Worm (Caenorhabditis elegans): Measurements from ENCODE around the gene Y51A2D.21.

The Y51A2D.21 gene

ce11 chrV:18581393-18582113 lies 9.9 kb downstream of the Y51A2D.21 start:
- TF ChIP-seq unc-62 (GFP tag; optimal IDR thresholded peaks at IDR 0.05) = no peak

DNA sequence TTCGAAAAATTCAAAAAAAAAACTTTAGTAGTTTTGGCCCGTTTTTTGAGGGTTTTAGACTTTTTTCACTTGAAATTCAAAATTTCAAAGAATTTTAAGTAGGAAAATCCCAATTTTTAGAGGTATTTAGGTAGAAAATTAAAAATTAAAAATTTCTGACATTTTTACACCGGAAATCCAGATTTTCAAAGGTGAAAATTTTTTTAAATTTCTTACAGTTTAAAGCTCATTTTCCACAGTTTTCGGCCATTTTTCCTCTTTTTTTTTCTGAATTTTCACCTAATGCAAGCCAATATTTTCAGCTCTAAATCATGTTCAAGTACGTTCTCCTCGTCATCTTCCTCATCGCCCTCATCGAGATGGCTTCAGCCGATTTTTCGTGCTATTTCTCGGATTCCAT lies 10.7 kb downstream of the Y51A2D.21 start, which contains the start of gene txt-14:
Gene txt-14 (plus strand): TSS at position 301 of the 400 bp plus-strand sequence.
- TF ChIP-seq unc-62 (GFP tag; optimal IDR thresholded peaks at IDR 0.05) = no peak

DNA sequence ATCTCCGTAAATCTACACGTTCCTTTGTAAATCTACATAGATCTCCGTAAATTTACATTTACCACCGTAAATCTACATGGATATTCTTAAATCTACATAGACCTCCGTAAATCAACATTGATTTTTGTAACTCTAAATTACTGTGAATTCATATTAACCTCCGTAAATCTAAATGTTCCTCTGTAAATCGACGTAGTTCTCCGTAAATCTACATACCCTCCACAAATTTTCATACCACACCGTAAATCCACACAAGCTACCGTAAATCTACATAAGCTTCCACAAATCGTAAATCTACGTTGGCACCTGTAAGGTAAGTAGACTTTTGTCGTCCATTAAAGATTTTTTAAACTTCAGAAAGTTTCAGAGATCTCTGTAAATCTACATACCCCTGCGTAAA lies 13.5 kb downstream of the Y51A2D.21 start:
- no peak for TF ChIP-seq unc-62 (GFP tag; optimal IDR thresholded peaks at IDR 0.05)

DNA sequence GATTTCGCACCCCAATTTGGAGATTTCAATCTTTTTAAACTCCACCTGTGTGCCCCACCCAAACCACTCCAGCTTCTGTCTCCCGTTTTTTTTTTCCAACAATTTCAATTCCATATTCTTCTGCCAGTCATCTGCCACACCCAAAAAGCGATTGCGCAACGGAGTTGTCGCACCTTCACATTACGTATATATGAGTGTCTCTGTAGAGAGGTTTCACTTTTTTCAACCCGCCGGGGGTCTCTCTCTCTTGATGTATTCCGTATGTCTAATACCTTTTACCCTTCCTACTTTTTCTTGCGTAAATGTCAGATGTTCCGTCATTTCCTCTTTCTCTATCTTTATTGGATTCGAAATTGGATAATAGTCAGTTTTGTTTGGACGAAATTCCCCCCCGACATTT lies 15.3 kb downstream of the Y51A2D.21 start:
- TF ChIP-seq unc-62 (GFP tag; optimal IDR thresholded peaks at IDR 0.05) = no peak

- no peak for TF ChIP-seq unc-62 (GFP tag; optimal IDR thresholded peaks at IDR 0.05)
Observed at ce11 chrV:18587936-18588335, 16.3 kb downstream of the Y51A2D.21 start.

DNA sequence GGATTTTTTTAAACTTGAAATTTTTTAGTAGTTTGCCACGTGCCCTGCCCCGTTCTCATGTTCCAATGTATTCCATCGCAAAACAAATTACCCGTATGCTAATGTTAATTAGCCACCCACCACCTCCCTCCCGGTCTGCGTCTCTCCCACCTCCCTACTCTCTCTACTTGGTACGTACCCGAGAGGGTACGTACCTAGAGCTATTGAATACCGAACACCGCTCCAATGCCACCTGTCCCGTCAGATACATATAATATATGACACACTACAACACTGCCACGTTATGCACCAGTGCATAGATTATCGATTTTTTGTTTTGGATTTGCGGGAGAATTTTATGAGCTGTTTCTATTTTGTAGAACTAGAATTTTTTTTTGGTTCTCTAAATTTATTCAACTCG lies 18.0 kb downstream of the Y51A2D.21 start:
- no peak for TF ChIP-seq unc-62 (GFP tag; optimal IDR thresholded peaks at IDR 0.05)

DNA sequence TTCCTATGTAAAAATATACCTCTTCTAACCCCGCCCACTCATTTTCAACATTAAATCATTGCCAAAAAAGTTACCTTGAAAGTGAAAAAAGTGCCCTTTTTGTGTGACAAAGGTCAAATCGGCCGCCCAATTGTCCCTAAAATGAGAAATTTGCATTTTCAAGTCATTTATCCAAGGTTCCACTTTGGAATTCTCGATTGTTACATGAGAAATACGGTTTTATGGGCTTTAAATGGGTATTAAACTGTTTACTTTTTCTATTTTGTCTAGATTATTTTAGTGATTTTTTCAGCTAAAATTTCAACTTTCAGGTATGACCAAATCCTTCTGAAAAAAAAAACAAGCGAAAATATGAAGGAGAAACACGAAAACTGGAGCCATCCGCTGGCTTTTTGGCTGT lies 20.8 kb downstream of the Y51A2D.21 start, which contains the start of gene grdn-1:
Gene grdn-1 (plus strand): TSS at position 301 of the 400 bp plus-strand sequence.
- no peak for TF ChIP-seq unc-62 (GFP tag; optimal IDR thresholded peaks at IDR 0.05)

ce11 chrV:18596240-18596639 lies 24.6 kb downstream of the Y51A2D.21 start:
- no peak for TF ChIP-seq unc-62 (GFP tag; optimal IDR thresholded peaks at IDR 0.05)

DNA sequence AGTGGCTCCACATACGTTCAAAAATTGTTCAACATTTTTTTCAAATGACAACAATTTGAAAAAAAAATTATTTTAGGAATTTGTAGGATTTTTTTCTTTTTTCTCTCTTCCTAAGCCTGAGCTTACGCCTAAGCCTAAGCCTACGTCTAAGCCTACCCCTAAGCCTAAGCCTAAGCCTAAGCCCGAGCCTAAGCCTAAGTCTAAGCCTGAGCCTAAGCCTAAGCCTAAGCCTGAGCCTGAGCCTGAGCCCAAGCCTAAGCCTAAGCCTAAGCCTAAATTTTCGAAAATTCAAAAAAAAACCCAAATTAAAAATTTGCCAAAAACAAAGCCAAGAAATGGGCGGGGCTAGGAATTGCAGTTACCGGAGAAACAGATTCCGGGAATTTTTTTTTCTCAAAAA lies 26.1 kb downstream of the Y51A2D.21 start:
- no peak for TF ChIP-seq unc-62 (GFP tag; optimal IDR thresholded peaks at IDR 0.05)

- no peak for TF ChIP-seq unc-62 (GFP tag; optimal IDR thresholded peaks at IDR 0.05)
Observed at ce11 chrV:18605510-18605909, 33.9 kb downstream of the Y51A2D.21 start.

DNA sequence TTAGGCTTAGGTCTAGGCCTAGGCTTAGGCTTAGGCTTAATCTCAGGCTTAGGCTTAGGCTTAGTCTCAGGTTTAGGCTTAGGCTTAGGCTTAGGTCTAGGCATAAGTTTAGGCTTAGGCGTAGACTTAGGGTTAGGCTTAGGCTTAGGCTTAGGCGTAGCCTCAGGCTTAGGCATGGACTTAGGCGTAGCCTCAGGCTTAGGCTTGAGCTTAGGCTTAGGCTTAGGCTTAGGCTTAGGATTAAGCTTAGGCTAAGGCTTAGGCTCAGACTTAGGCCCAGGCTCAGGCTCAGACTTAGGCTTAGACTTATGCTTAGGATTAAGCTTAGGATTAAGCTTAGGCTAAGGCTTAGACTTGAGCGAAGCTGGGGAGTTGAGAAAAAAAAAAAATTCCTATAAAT lies 41.5 kb downstream of the Y51A2D.21 start:
- TF ChIP-seq unc-62 (GFP tag; optimal IDR thresholded peaks at IDR 0.05) = no peak

- no peak for TF ChIP-seq unc-62 (GFP tag; optimal IDR thresholded peaks at IDR 0.05)
Observed at ce11 chrV:18614498-18614897, 42.9 kb downstream of the Y51A2D.21 start.

DNA sequence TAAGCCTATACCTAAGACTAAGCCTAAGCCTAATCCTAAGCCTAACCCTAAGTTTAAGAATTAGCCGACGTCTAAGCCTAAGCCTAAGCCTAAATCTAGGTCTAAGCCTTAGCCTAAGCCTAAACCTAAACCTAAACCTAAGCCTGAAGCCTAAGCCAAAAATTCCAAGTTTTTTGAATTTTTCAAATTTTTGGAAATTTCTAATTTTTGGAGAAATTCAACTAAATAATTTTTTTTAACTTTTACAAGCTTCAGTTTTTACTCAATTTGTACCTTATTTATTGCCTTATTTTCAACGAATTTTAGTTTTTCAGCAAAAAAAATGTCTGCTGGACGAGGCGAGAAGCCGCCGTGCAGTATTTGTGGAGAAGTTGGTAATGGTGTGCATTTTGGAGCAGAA lies 44.7 kb downstream of the Y51A2D.21 start, which contains the start of gene nhr-70:
Gene nhr-70 (plus strand): TSS at position 301 of the 400 bp plus-strand sequence.
- no peak for TF ChIP-seq unc-62 (GFP tag; optimal IDR thresholded peaks at IDR 0.05)

ce11 chrV:18622462-18622861 lies 50.8 kb downstream of the Y51A2D.21 start, which contains the start of gene Y69H2.1:
Gene Y69H2.1, minus strand, starts transcription at chrV:18622562.
- no peak for TF ChIP-seq unc-62 (GFP tag; optimal IDR thresholded peaks at IDR 0.05)
